Worm (Caenorhabditis elegans) whole organism, L3 larva: ENCODE data around the gene slcr-46.1.

Experiments
- ceh-16 ChIP-seq: sonication (generic microtip); optimal IDR thresholded peaks from 2 replicates; lab custom pipeline; 2017; ENCODE audit warnings: missing biosample characterization, missing genetic modification characterization
- ceh-28 ChIP-seq: fragments of 150-350 bp; optimal IDR thresholded peaks from 2 replicates; lab custom pipeline; 2014; ENCODE audit warnings: missing biosample characterization, missing genetic modification reagents, missing genetic modification characterization
- elt-1 ChIP-seq: fragments of 150-350 bp; optimal IDR thresholded peaks from 2 replicates; lab custom pipeline; 2014; ENCODE audit warnings: missing biosample characterization, missing genetic modification characterization
- mml-1 ChIP-seq: fragments of 150-350 bp; sonication (generic microtip); optimal IDR thresholded peaks from 3 replicates; lab custom pipeline; 2014; ENCODE audit warnings: missing biosample characterization, missing genetic modification characterization
- nhr-25 ChIP-seq: sonication (generic microtip); optimal IDR thresholded peaks from 2 replicates; lab custom pipeline; 2017; ENCODE audit warnings: missing biosample characterization, missing genetic modification characterization
- snpc-4 ChIP-seq: fragments of 150-350 bp; optimal IDR thresholded peaks from 2 replicates; lab custom pipeline; 2014; ENCODE audit warnings: missing biosample characterization, missing genetic modification characterization

DNA sequence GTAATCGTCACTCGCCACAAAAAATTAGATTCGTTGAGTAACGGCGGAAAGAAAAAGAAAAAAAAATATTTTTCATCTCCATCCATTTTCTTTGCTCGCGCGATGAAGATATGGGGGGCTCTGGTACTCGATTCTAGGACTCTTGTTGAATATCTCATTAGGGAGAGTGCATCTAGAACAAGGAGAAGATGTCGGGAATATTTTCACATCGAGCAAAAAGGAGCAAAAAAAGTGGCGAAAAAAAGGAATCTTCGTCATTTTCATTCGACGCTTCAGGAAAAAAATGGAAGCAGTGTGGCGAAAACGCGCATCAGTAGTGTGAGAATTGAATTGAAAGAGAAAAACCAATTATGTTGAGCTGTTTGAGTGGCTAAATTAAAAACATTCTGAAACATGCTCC, 8.5 kb upstream of the slcr-46.1 start:
- no peak for TF ChIP-seq ceh-28 (tag; lab: Kevin White, UChicago)
- TF ChIP-seq snpc-4 (tag; lab: Kevin White, UChicago) = no peak
- no peak for TF ChIP-seq elt-1
- no peak for TF ChIP-seq nhr-25 (tag; lab: Kevin White, UChicago)
- no peak for TF ChIP-seq mml-1 (tag; lab: Kevin White, UChicago)
- TF ChIP-seq ceh-16 (tag; lab: Kevin White, UChicago) = no peak
